Fruit fly (Drosophila melanogaster): ENCODE results near the gene PKD.

PKD gene

dm6 chr3R:18298900-18299321 is 15.3 kb downstream of the PKD start, which contains the start of gene Dlc90F (continued):
- TF ChIP-seq CG5953 (GFP tag; IDR thresholded peaks at IDR 0.05): peak; percentile 61; the same call in 1 of the 2 replicates
- TF ChIP-seq CG12071 (GFP tag; optimal IDR thresholded peaks at IDR 0.05): no peak
- TF ChIP-seq scrt (GFP tag; optimal IDR thresholded peaks at IDR 0.05): peak; percentile 17
- TF ChIP-seq CG8290 (GFP tag; optimal IDR thresholded peaks at IDR 0.05): peak; percentile 55
- TF ChIP-seq CG8290 (tag; optimal IDR thresholded peaks at IDR 0.05): peak; percentile 54 to 64
- peak; percentile 54 for TF ChIP-seq CG10209 (GFP tag; optimal IDR thresholded peaks at IDR 0.05)
- TF ChIP-seq CG31224 (GFP tag; IDR thresholded peaks at IDR 0.05): peak; percentile 71
- TF ChIP-seq pum (GFP tag; optimal IDR thresholded peaks at IDR 0.05): peak; percentile 77
- TF ChIP-seq CG18599 (GFP tag; optimal IDR thresholded peaks at IDR 0.05): peak; percentile 44
- TF ChIP-seq Lpt (GFP tag; optimal IDR thresholded peaks at IDR 0.05): no peak
- TF ChIP-seq grau (tag; optimal IDR thresholded peaks at IDR 0.05): peak; percentile 82
- no peak for TF ChIP-seq zen2 (GFP tag; IDR thresholded peaks at IDR 0.05; ENCODE audit: partially characterized antibody)
- TF ChIP-seq CG17912 (GFP tag; optimal IDR thresholded peaks at IDR 0.05): peak; percentile 11
- no peak for TF ChIP-seq luna (GFP tag; optimal IDR thresholded peaks at IDR 0.05)
- TF ChIP-seq CG2712 (tag; optimal IDR thresholded peaks at IDR 0.05): peak; percentile 83
- peak; percentile 82 for TF ChIP-seq Xrp1 (GFP tag; IDR thresholded peaks at IDR 0.05)
- TF ChIP-seq CG10543 (GFP tag; optimal IDR thresholded peaks at IDR 0.05): peak; percentile 50
- TF ChIP-seq CG10654 (GFP tag; optimal IDR thresholded peaks at IDR 0.05): peak; percentile 65
- TF ChIP-seq Deaf1 (tag; optimal IDR thresholded peaks at IDR 0.05): peak; percentile 26
- TF ChIP-seq cato (GFP tag; optimal IDR thresholded peaks at IDR 0.05; ENCODE audit: borderline replicate concordance): peak; percentile 67
- TF ChIP-seq ftz-f1 (GFP tag; optimal IDR thresholded peaks at IDR 0.05): no peak
- peak; percentile 72 for TF ChIP-seq CG17328 (GFP tag; IDR thresholded peaks at IDR 0.05)
- peak in 1 of 2 experiments; percentile 19 for TF ChIP-seq insv (GFP tag; optimal IDR thresholded peaks at IDR 0.05)
- peak; percentile 57 for TF ChIP-seq onecut (GFP tag; IDR thresholded peaks at IDR 0.05)
- peak; percentile 77; the same call in 2 of the 3 replicates for TF ChIP-seq H15 (GFP tag; IDR thresholded peaks at IDR 0.05)
- TF ChIP-seq CG33213 (GFP tag; optimal IDR thresholded peaks at IDR 0.05): peak; percentile 86
- no peak for TF ChIP-seq CG34376 (GFP tag; optimal IDR thresholded peaks at IDR 0.05)
- TF ChIP-seq p53 (GFP tag; optimal IDR thresholded peaks at IDR 0.05): peak; percentile 68
- peak; percentile 81 for TF ChIP-seq Mes4 (GFP tag; optimal IDR thresholded peaks at IDR 0.05)
- peak; percentile 75 for TF ChIP-seq CG31441 (GFP tag; IDR thresholded peaks at IDR 0.05)
- peak; percentile 14; the same call in 1 of the 2 replicates for TF ChIP-seq Adf1 (GFP tag; IDR thresholded peaks at IDR 0.05)
- no peak for TF ChIP-seq Hand (GFP tag; optimal IDR thresholded peaks at IDR 0.05)
- peak; percentile 72; the same call in 2 of the 3 replicates for TF ChIP-seq Dbx (GFP tag; IDR thresholded peaks at IDR 0.05)
- no peak for TF ChIP-seq CG4730 (GFP tag; IDR thresholded peaks at IDR 0.05)
- TF ChIP-seq cad (GFP tag; optimal IDR thresholded peaks at IDR 0.05): no peak
- TF ChIP-seq Oli (tag; optimal IDR thresholded peaks at IDR 0.05): peak; percentile 73
- no peak; the same call in 1 of the 2 replicates for TF ChIP-seq dan (GFP tag; IDR thresholded peaks at IDR 0.05)
- no peak; the same call in 1 of the 2 replicates for TF ChIP-seq hbn (GFP tag; IDR thresholded peaks at IDR 0.05; ENCODE audit: partially characterized antibody)
- peak; percentile 68 for TF ChIP-seq Atf3 (GFP tag; optimal IDR thresholded peaks at IDR 0.05)
- no peak for TF ChIP-seq cg (GFP tag; optimal IDR thresholded peaks at IDR 0.05)
- no peak for TF ChIP-seq CG6254 (GFP tag; optimal IDR thresholded peaks at IDR 0.05)
- peak; percentile 52; the same call in 1 of the 2 replicates for TF ChIP-seq CG10959 (GFP tag; IDR thresholded peaks at IDR 0.05)
- no peak for TF ChIP-seq yki (optimal IDR thresholded peaks at IDR 0.05)
- peak; percentile 22 for TF ChIP-seq btn (GFP tag; optimal IDR thresholded peaks at IDR 0.05)
- peak; percentile 95 for TF ChIP-seq Lhr (GFP tag; optimal IDR thresholded peaks at IDR 0.05)
- TF ChIP-seq crol (GFP tag; IDR thresholded peaks at IDR 0.05): no peak
- no peak for TF ChIP-seq CG6765 (GFP tag; optimal IDR thresholded peaks at IDR 0.05)
- TF ChIP-seq CG32772 (GFP tag; IDR thresholded peaks at IDR 0.05): peak; percentile 70
- TF ChIP-seq exex (tag; optimal IDR thresholded peaks at IDR 0.05): peak; percentile 33
- TF ChIP-seq Sry-β (GFP tag; optimal IDR thresholded peaks at IDR 0.05): no peak
- peak; percentile 90 for TF ChIP-seq CG9797 (GFP tag; optimal IDR thresholded peaks at IDR 0.05)
